Worm (Caenorhabditis elegans) whole organism, L3 larva: ENCODE results near the gene sox-4.

ENCODE experiments used
- nhr-77 ChIP-seq: fragments of 150-350 bp; optimal IDR thresholded peaks from 2 replicates; lab custom pipeline; 2014; ENCODE audit warnings: missing biosample characterization, missing genetic modification characterization
- pha-4 ChIP-seq: fragments of 150-350 bp; optimal IDR thresholded peaks from 2 replicates; lab custom pipeline; 2014; ENCODE audit warnings: missing biosample characterization, missing genetic modification reagents, missing genetic modification characterization
- snpc-4 ChIP-seq: fragments of 150-350 bp; optimal IDR thresholded peaks from 2 replicates; lab custom pipeline; 2014; ENCODE audit warnings: missing biosample characterization, missing genetic modification characterization

- no peak for TF ChIP-seq nhr-77 (tag; lab: Kevin White, UChicago)
- TF ChIP-seq snpc-4: no peak
- TF ChIP-seq pha-4: no peak
These were observed 39.5 kb downstream of the sox-4 start for ce11 chrX:3469332-3469731.
